Worm (Caenorhabditis elegans) whole organism, midembryonic: ENCODE measurements around the gene K04F1.9.

Experiments used
- cog-1 ChIP-seq: sonication (generic microtip); optimal IDR thresholded peaks from 2 replicates; lab custom pipeline; 2016; ENCODE audit warnings: missing genetic modification characterization, missing compliant biosample characterization
- flt-1 ChIP-seq: fragments of 200-800 bp; sonication (Bioruptor generic); IDR thresholded peaks from 2 replicates; pipeline ENCODE4 v1.3.6; 2022; ENCODE audit warnings: missing genetic modification characterization, missing compliant biosample characterization
- med-1 ChIP-seq: sonication (generic microtip); optimal IDR thresholded peaks from 2 replicates; lab custom pipeline; 2017; ENCODE audit warnings: missing genetic modification characterization, mild to moderate bottlenecking, missing compliant biosample characterization, antibody characterized with exemption, missing genetic modification reagents; ENCODE audit not compliant: insufficient read depth
- ref-1 ChIP-seq: fragments of 200-800 bp; sonication (Bioruptor generic); conservative IDR thresholded peaks from 2 replicates; pipeline ENCODE4 v1.3.6; 2022; ENCODE audit warnings: missing genetic modification reagents, missing genetic modification characterization, missing compliant biosample characterization
- tab-1 ChIP-seq: fragments of 200-800 bp; sonication (Bioruptor generic); IDR thresholded peaks from 2 replicates; pipeline ENCODE4 v1.3.6; 2022; ENCODE audit warnings: missing genetic modification characterization, missing compliant biosample characterization
- ztf-29 ChIP-seq: fragments of 200-800 bp; sonication (Bioruptor generic); IDR thresholded peaks from 2 replicates; pipeline ENCODE4 v1.3.6; 2022; ENCODE audit warnings: missing genetic modification reagents, missing genetic modification characterization, missing compliant biosample characterization

DNA sequence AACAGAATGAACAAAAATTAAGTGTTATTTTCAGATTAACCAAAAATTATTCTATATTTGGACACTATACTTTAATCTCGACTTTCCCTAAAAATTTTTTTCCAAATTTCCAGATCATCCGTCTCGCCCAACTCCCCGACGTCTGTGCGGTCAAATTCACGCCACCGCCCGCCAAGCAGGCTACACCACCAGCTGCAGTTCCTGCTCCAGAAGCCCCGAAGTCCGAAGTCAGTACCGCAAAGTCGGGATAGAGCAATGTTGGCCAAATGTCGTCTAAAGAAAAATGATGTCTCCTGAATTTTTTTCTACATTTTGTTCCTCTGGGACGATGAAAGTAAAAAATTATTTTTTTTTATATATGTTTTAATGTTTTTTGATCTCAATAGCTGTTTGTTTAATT, 22.3 kb upstream of the K04F1.9 start:
- TF ChIP-seq flt-1 (GFP tag; lab: Robert Waterston, UW) (no peak), ztf-29 (GFP tag; lab: Robert Waterston, UW) (no peak), tab-1 (GFP tag; lab: Robert Waterston, UW) (no peak), ref-1 (GFP tag; lab: Robert Waterston, UW) (no peak), cog-1 (tag; lab: Kevin White, UChicago) (no peak), med-1 (no peak)
